Fruit fly (Drosophila melanogaster) whole organism, larva: Measurements from ENCODE around the gene CG31174.

Experiments used
- noc ChIP-seq: fragments of 200-800 bp; sonication (Bioruptor generic); optimal IDR thresholded peaks from 3 replicates; lab custom pipeline; 2019; ENCODE audit warnings: missing biosample characterization, mild to moderate bottlenecking, missing genetic modification characterization, moderate library complexity

Gene CG31174

dm6 chr3R:21835388-21836200 lies 33.7 kb downstream of the CG31174 start:
- no peak for TF ChIP-seq noc (tag; lab: Kevin White, UChicago)

- TF ChIP-seq noc (tag; lab: Kevin White, UChicago) = no peak
Measured at dm6 chr3R:21834234-21835070, 34.9 kb downstream of the CG31174 start.

dm6 chr3R:21832203-21832602 lies 37.1 kb downstream of the CG31174 start, which contains the start of gene Gr93a:
Gene Gr93a, plus strand, starts transcription at chr3R:21832503.
- TF ChIP-seq noc (tag; lab: Kevin White, UChicago) = no peak

DNA sequence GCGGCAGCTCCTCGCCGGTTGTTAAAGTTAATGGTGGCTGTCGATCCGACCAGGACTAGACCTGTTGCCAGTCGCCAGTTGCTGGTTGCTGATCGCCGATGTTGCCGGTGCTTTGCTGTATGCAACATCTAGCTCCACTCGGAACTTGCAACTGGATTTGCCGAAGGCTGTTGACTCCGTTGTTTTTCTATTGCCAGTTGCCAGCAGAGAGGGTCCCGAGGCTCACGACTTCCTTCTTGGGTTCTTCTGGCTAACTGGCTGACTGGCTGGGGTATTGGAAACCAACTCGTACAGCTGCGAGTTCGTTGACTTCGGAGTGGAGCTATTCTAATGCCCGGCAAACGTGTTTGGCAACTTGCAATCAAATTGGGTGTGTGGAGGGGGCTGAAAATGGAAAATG lies 38.3 kb downstream of the CG31174 start:
- no peak for TF ChIP-seq noc (tag; lab: Kevin White, UChicago)

DNA sequence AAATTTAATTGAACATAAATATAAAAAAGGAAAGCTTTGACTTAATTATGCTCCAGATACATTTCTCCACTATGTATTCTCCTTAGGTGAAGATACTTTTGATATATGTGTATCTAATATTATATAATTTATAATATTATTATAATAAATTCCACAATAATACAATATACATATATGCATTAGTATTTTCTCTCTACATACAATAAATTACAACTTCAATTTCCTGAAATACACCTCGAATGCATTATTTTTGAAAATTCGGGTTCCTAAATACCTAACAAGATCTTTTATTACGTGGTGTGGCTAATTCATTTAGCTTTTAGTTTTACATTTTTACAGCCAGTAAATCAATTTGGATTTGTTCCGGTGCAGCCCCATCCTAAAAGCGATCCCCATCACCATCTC lies 39.0 kb downstream of the CG31174 start:
- no peak for TF ChIP-seq noc (tag; lab: Kevin White, UChicago)

- no peak for TF ChIP-seq noc (tag; lab: Kevin White, UChicago)
Measured at dm6 chr3R:21829487-21829957, 39.8 kb downstream of the CG31174 start.

- no peak for TF ChIP-seq noc (tag; lab: Kevin White, UChicago)
Measured at dm6 chr3R:21828785-21829486, 40.4 kb downstream of the CG31174 start.

- TF ChIP-seq noc (tag; lab: Kevin White, UChicago) = no peak
Measured at dm6 chr3R:21828040-21828526, 41.2 kb downstream of the CG31174 start.

DNA sequence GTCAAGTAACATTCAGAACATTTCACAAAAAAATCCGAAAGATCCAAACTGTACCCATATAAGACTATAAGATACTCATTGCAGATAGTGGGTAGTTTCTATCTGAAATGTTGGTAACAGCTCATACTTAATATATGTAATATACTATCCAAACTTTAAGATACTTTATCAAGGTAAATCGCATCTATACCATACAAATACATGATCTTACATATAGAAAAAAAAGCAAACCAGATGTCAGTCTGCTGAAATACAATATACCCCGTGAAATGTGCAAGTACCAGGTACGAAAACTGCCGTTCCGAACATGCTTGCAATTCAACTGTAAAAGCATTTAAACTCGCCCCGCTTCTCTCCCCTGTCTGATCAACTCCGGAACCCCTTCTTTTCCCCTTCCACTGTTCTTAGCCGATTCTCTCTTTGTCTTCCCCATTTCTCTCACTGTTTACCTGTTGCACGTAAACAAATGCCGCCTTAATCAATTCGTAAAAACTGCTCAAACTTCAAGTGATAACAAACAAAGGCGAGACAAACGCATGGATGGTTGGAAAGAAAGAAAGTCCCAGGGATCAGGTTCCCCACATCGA lies 41.8 kb downstream of the CG31174 start:
- TF ChIP-seq noc (tag; lab: Kevin White, UChicago) = no peak

- no peak for TF ChIP-seq noc (tag; lab: Kevin White, UChicago)
Measured at dm6 chr3R:21825775-21826558, 43.3 kb downstream of the CG31174 start.

DNA sequence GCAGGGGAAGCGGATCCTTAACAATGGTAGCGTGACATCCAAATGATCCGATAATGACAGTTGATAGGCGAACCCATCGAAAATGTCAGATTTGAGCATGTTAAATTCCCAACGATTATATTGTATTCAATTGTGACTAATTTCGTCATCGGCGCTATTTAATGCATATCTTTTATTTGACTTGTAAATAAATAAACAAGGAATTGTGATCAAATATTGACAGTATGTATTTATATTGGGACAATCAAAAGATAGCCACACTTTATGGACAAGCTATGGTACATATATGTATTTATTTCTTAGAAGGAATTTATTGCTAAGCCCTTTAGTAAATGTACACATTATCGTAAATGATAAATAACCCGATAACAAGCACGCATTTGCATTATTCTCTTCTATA lies 44.2 kb downstream of the CG31174 start:
- TF ChIP-seq noc (tag; lab: Kevin White, UChicago) = no peak

- no peak for TF ChIP-seq noc (tag; lab: Kevin White, UChicago)
Measured at dm6 chr3R:21824407-21825006, 44.8 kb downstream of the CG31174 start.

dm6 chr3R:21823699-21824406 lies 45.5 kb downstream of the CG31174 start:
- no peak for TF ChIP-seq noc (tag; lab: Kevin White, UChicago)
